Fruit fly (Drosophila melanogaster) whole organism, embryonic: ENCODE measurements around the gene CG31515.
A peak's percentile ranks its signal among the peaks of the same experiment; 100 is the strongest.

Experiments used
- Blimp-1 ChIP-seq: fragments of 200-800 bp; sonication (Bioruptor generic); optimal IDR thresholded peaks from 3 replicates; lab custom pipeline; 2018; ENCODE audit warnings: missing biosample characterization, missing genetic modification characterization, mild to moderate bottlenecking, moderate library complexity, missing genetic modification reagents
- CG10321 ChIP-seq: fragments of 200-800 bp; sonication (Bioruptor generic); IDR thresholded peaks from 2 replicates; pipeline ENCODE4 v1.3.6; 2022; ENCODE audit warnings: missing biosample characterization, missing genetic modification characterization
- CG10366 ChIP-seq: fragments of 200-800 bp; sonication (Bioruptor generic); IDR thresholded peaks from 2 replicates; pipeline ENCODE4 v1.3.6; 2022; ENCODE audit warnings: missing biosample characterization, missing genetic modification characterization
- CG11504 ChIP-seq: fragments of 200-800 bp; sonication (Bioruptor generic); optimal IDR thresholded peaks from 3 replicates; lab custom pipeline; 2019; ENCODE audit warnings: missing biosample characterization, mild to moderate bottlenecking, missing genetic modification characterization, moderate library complexity
- CG15514 ChIP-seq: fragments of 200-800 bp; sonication (Bioruptor generic); optimal IDR thresholded peaks from 3 replicates; lab custom pipeline; 2017; ENCODE audit warnings: missing biosample characterization, missing genetic modification characterization, mild to moderate bottlenecking, moderate library complexity, missing genetic modification reagents
- CG18476 ChIP-seq: fragments of 200-800 bp; sonication (Bioruptor generic); optimal IDR thresholded peaks from 2 replicates; lab custom pipeline; 2016; ENCODE audit warnings: missing biosample characterization, mild to moderate bottlenecking, missing genetic modification characterization
- CG18599 ChIP-seq: fragments of 200-800 bp; sonication (Bioruptor generic); optimal IDR thresholded peaks from 3 replicates; lab custom pipeline; 2017; ENCODE audit warnings: missing biosample characterization, missing genetic modification characterization, mild to moderate bottlenecking, moderate library complexity, missing genetic modification reagents
- CG2199 ChIP-seq: fragments of 200-800 bp; sonication (Bioruptor generic); IDR thresholded peaks from 3 replicates; pipeline ENCODE4 v1.3.6; 2022; ENCODE audit warnings: missing biosample characterization, missing genetic modification characterization
- CG32532 ChIP-seq: fragments of 200-800 bp; sonication (Bioruptor generic); IDR thresholded peaks from 2 replicates; pipeline ENCODE4 v1.3.6; 2022; ENCODE audit warnings: missing biosample characterization, missing genetic modification characterization
- CG33557 ChIP-seq: fragments of 200-800 bp; sonication (Bioruptor generic); optimal IDR thresholded peaks from 2 replicates; lab custom pipeline; 2019; ENCODE audit warnings: missing biosample characterization, mild to moderate bottlenecking, missing genetic modification characterization, moderate library complexity
- CG34376 ChIP-seq: fragments of 200-800 bp; sonication (Bioruptor generic); optimal IDR thresholded peaks from 2 replicates; lab custom pipeline; 2018; ENCODE audit warnings: missing biosample characterization, mild to moderate bottlenecking, missing genetic modification characterization
- CG4360 ChIP-seq: fragments of 200-800 bp; sonication (Bioruptor generic); IDR thresholded peaks from 2 replicates; pipeline ENCODE4 v1.3.6; 2022; ENCODE audit warnings: missing biosample characterization, missing genetic modification characterization
- CG4404 ChIP-seq: fragments of 200-800 bp; sonication (Bioruptor generic); IDR thresholded peaks from 2 replicates; pipeline ENCODE4 v1.3.6; 2022; ENCODE audit warnings: missing biosample characterization, missing genetic modification characterization
- CG4617 ChIP-seq: fragments of 200-800 bp; sonication (Bioruptor generic); optimal IDR thresholded peaks from 3 replicates; lab custom pipeline; 2016; ENCODE audit warnings: missing biosample characterization, missing genetic modification characterization, borderline replicate concordance
- CG4820 ChIP-seq: fragments of 200-800 bp; sonication (Bioruptor generic); optimal IDR thresholded peaks from 3 replicates; lab custom pipeline; 2016; ENCODE audit warnings: missing biosample characterization, missing genetic modification characterization
- CG6689 ChIP-seq: fragments of 200-800 bp; sonication (Bioruptor generic); IDR thresholded peaks from 2 replicates; pipeline ENCODE4 v1.3.6; 2022; ENCODE audit warnings: missing biosample characterization, missing genetic modification characterization
- CG7357 ChIP-seq: fragments of 200-800 bp; sonication (Bioruptor generic); IDR thresholded peaks from 3 replicates; pipeline ENCODE4 v1.3.6; 2022; ENCODE audit warnings: missing biosample characterization, missing genetic modification characterization
- CG8359 ChIP-seq: fragments of 200-800 bp; sonication (Bioruptor generic); optimal IDR thresholded peaks from 2 replicates; lab custom pipeline; 2017; ENCODE audit warnings: missing biosample characterization, mild to moderate bottlenecking, missing genetic modification characterization, borderline replicate concordance
- CG9609 ChIP-seq: fragments of 200-800 bp; sonication (Bioruptor generic); optimal IDR thresholded peaks from 3 replicates; lab custom pipeline; 2016; ENCODE audit warnings: missing biosample characterization, missing genetic modification characterization
- CG9797 ChIP-seq: fragments of 200-800 bp; sonication (Bioruptor generic); optimal IDR thresholded peaks from 3 replicates; lab custom pipeline; 2018; ENCODE audit warnings: missing biosample characterization, mild to moderate bottlenecking, missing genetic modification characterization
- Chrac-16 ChIP-seq: fragments of 200-800 bp; sonication (Bioruptor generic); optimal IDR thresholded peaks from 3 replicates; lab custom pipeline; 2016; ENCODE audit warnings: missing biosample characterization, missing genetic modification characterization
- D19A ChIP-seq: fragments of 200-800 bp; optimal IDR thresholded peaks from 3 replicates; lab custom pipeline; 2019; ENCODE audit warnings: missing biosample characterization, mild to moderate bottlenecking, missing genetic modification characterization, moderate library complexity
- Dip3 ChIP-seq: fragments of 200-800 bp; sonication (Bioruptor generic); optimal IDR thresholded peaks from 3 replicates; lab custom pipeline; 2016; ENCODE audit warnings: missing biosample characterization, missing genetic modification characterization
- Eip74EF ChIP-seq, 2 experiments: fragments of 200-800 bp in 1 of 2; fragments of >200 bp in 1 of 2; sonication (Bioruptor generic) in 1 of 2; optimal IDR thresholded peaks; 2 replicates each; lab custom pipeline; 2017 to 2019; ENCODE audit warnings: missing biosample characterization in 2 of 2, missing genetic modification characterization in 2 of 2, mild to moderate bottlenecking in 1 of 2, moderate library complexity in 1 of 2
- HLH3B ChIP-seq: fragments of 200-800 bp; sonication (Bioruptor generic); IDR thresholded peaks from 2 replicates; pipeline ENCODE4 v1.3.6; 2022; ENCODE audit warnings: missing biosample characterization, missing genetic modification characterization
- Hey ChIP-seq: fragments of 200-800 bp; sonication (Bioruptor generic); optimal IDR thresholded peaks from 3 replicates; lab custom pipeline; 2018; ENCODE audit warnings: missing biosample characterization, mild to moderate bottlenecking, missing genetic modification characterization
- Lpt ChIP-seq: fragments of >200 bp; optimal IDR thresholded peaks from 2 replicates; lab custom pipeline; 2018; ENCODE audit warnings: missing biosample characterization, missing genetic modification characterization
- Mrtf ChIP-seq: fragments of 200-800 bp; sonication (Bioruptor generic); IDR thresholded peaks from 3 replicates; pipeline ENCODE4 v1.3.6; 2022; ENCODE audit warnings: missing biosample characterization, missing genetic modification characterization
- Taf1 ChIP-seq: fragments of 200-800 bp; sonication (Bioruptor generic); IDR thresholded peaks from 2 replicates; pipeline ENCODE4 v1.3.6; 2022; ENCODE audit warnings: missing biosample characterization, missing genetic modification characterization
- Xbp1 ChIP-seq: fragments of 200-800 bp; sonication (Bioruptor generic); optimal IDR thresholded peaks from 3 replicates; lab custom pipeline; 2016; ENCODE audit warnings: missing biosample characterization, mild to moderate bottlenecking, missing genetic modification characterization
- al ChIP-seq: fragments of 200-800 bp; sonication (Bioruptor generic); IDR thresholded peaks from 2 replicates; pipeline ENCODE4 v1.3.6; 2022; ENCODE audit warnings: missing biosample characterization, missing genetic modification characterization
- caup ChIP-seq: fragments of 200-800 bp; sonication (Bioruptor generic); optimal IDR thresholded peaks from 3 replicates; lab custom pipeline; 2017; ENCODE audit warnings: missing biosample characterization, mild to moderate bottlenecking, missing genetic modification characterization, moderate library complexity; ENCODE audit not compliant: severe bottlenecking
- cg ChIP-seq: fragments of 200-800 bp; sonication (Bioruptor generic); optimal IDR thresholded peaks from 3 replicates; lab custom pipeline; 2019; ENCODE audit warnings: missing biosample characterization, mild to moderate bottlenecking, missing genetic modification characterization, moderate library complexity
- corto ChIP-seq: fragments of 200-800 bp; sonication (Bioruptor generic); optimal IDR thresholded peaks from 2 replicates; lab custom pipeline; 2016; ENCODE audit warnings: missing biosample characterization, mild to moderate bottlenecking, missing genetic modification characterization, moderate library complexity
- crc ChIP-seq: fragments of 200-800 bp; sonication (Bioruptor generic); optimal IDR thresholded peaks from 2 replicates; lab custom pipeline; 2016; ENCODE audit warnings: missing biosample characterization, missing genetic modification characterization
- da ChIP-seq: fragments of 200-800 bp; sonication (Bioruptor generic); optimal IDR thresholded peaks from 2 replicates; lab custom pipeline; 2016; ENCODE audit warnings: missing biosample characterization, missing genetic modification characterization
- dmrt11E ChIP-seq: fragments of 200-800 bp; sonication (Bioruptor generic); optimal IDR thresholded peaks from 3 replicates; lab custom pipeline; 2018; ENCODE audit warnings: missing biosample characterization, mild to moderate bottlenecking, missing genetic modification characterization, moderate library complexity
- fd96Cb ChIP-seq: fragments of 200-800 bp; sonication (Bioruptor generic); optimal IDR thresholded peaks from 2 replicates; lab custom pipeline; 2018; ENCODE audit warnings: missing biosample characterization, mild to moderate bottlenecking, missing genetic modification characterization, moderate library complexity
- gt ChIP-seq: fragments of 200-800 bp; sonication (Bioruptor generic); IDR thresholded peaks from 2 replicates; pipeline ENCODE4 v1.3.6; 2022; ENCODE audit warnings: missing biosample characterization, missing genetic modification characterization
- ken ChIP-seq: fragments of 200-800 bp; sonication (Bioruptor generic); IDR thresholded peaks from 3 replicates; pipeline ENCODE4 v1.3.6; 2022; ENCODE audit warnings: missing biosample characterization, missing genetic modification characterization
- mam ChIP-seq: fragments of 200-800 bp; sonication (Bioruptor generic); optimal IDR thresholded peaks from 3 replicates; lab custom pipeline; 2016; ENCODE audit warnings: missing biosample characterization, missing genetic modification characterization
- nerfin-2 ChIP-seq: fragments of 200-800 bp; sonication (Bioruptor generic); IDR thresholded peaks from 2 replicates; pipeline ENCODE4 v1.3.6; 2022; ENCODE audit warnings: missing biosample characterization, missing genetic modification characterization; ENCODE audit not compliant: partially characterized antibody
- pnt ChIP-seq: fragments of 200-800 bp; sonication (Bioruptor generic); optimal IDR thresholded peaks from 3 replicates; lab custom pipeline; 2016; ENCODE audit warnings: missing biosample characterization, missing genetic modification characterization
- shn ChIP-seq: fragments of 200-800 bp; sonication (Bioruptor generic); optimal IDR thresholded peaks from 3 replicates; lab custom pipeline; 2016; ENCODE audit warnings: missing biosample characterization, missing genetic modification characterization
- tio ChIP-seq: fragments of 200-800 bp; sonication (Bioruptor generic); optimal IDR thresholded peaks from 2 replicates; lab custom pipeline; 2017; ENCODE audit warnings: missing biosample characterization, missing genetic modification characterization, inconsistent platforms
- toy ChIP-seq: fragments of 200-800 bp; sonication (Bioruptor generic); IDR thresholded peaks from 2 replicates; pipeline ENCODE4 v1.3.6; 2022; ENCODE audit warnings: missing biosample characterization, missing genetic modification characterization
- tx ChIP-seq: fragments of 200-800 bp; sonication (Bioruptor generic); optimal IDR thresholded peaks from 2 replicates; lab custom pipeline; 2016; ENCODE audit warnings: missing biosample characterization, missing genetic modification characterization
- vnd ChIP-seq: fragments of 200-800 bp; sonication (Bioruptor generic); IDR thresholded peaks from 3 replicates; pipeline ENCODE4 v1.3.6; 2022; ENCODE audit warnings: missing biosample characterization, missing genetic modification characterization; ENCODE audit not compliant: partially characterized antibody
- zen ChIP-seq: fragments of 200-800 bp; sonication (Bioruptor generic); optimal IDR thresholded peaks from 3 replicates; lab custom pipeline; 2018; ENCODE audit warnings: missing biosample characterization, mild to moderate bottlenecking, missing genetic modification characterization, moderate library complexity

CG31515 gene

DNA sequence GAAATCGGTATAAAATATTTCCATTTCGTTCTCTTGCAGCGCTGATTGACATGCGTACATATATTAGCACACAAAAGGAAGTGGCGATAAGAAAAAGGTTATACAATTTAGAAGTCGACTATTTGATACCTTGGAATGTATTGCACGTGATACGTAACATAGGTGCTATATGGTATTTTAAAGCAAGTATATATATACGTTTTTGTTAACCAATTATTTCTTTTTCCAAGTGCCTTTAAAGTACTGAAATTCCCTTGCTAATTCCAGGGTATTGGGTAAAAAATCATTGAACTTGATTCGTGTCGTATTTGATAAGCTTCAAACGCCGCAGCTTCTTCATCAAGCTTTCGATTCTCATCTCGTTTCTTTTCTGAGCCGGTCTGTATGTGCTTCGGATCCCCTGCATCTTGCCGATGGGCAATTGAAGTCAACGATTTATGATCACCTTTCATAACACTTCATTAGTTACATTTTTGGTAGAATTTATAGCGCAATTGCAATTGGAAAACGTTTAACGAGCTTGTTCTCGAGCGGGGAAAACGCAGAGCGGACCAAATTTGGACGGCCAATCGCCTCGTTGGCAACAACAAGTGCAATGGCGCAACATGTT lies 25.1 kb downstream of the CG31515 start, which contains the start of gene CG4408 (continued):
- TF ChIP-seq pnt (GFP tag; lab: Kevin White, UChicago) (peak; percentile 33), HLH3B (0 out of 2 replicates have a peak, but pooled peaks have one; percentile 30), tio (GFP tag; lab: Kevin White, UChicago) (no peak), Dip3 (GFP tag; lab: Kevin White, UChicago) (peak; percentile 7), CG33557 (GFP tag; lab: Kevin White, UChicago) (no peak), Blimp-1 (GFP tag; lab: Kevin White, UChicago) (peak; percentile 46), Mrtf (GFP tag; lab: Robert Waterston, UW) (no peak), crc (no peak), dmrt11E (tag; lab: Kevin White, UChicago) (no peak), shn (GFP tag; lab: Kevin White, UChicago) (no peak), CG32532 (GFP tag; lab: Robert Waterston, UW) (peak; percentile 67; the same call in 1 of the 2 replicates), toy (GFP tag; lab: Robert Waterston, UW) (no peak), vnd (GFP tag; lab: Robert Waterston, UW) (no peak), Taf1 (GFP tag; lab: Robert Waterston, UW) (no peak; the same call in 1 of the 2 replicates), gt (GFP tag; lab: Robert Waterston, UW) (no peak), CG9797 (GFP tag; lab: Kevin White, UChicago) (no peak), CG15514 (peak; percentile 3), Xbp1 (GFP tag; lab: Kevin White, UChicago) (peak; percentile 10), caup (GFP tag; lab: Kevin White, UChicago) (peak; percentile 13), CG4820 (GFP tag; lab: Kevin White, UChicago) (no peak), CG18476 (GFP tag; lab: Kevin White, UChicago) (no peak), Hey (tag; lab: Kevin White, UChicago) (no peak), da (GFP tag; lab: Kevin White, UChicago) (no peak), D19A (peak; percentile 25), ken (no peak), tx (GFP tag; lab: Kevin White, UChicago) (no peak), CG7357 (GFP tag; lab: Robert Waterston, UW) (no peak; the same call in 2 of the 3 replicates), mam (GFP tag; lab: Kevin White, UChicago) (peak; percentile 53), fd96Cb (tag; lab: Kevin White, UChicago) (peak; percentile 48), CG18599 (GFP tag; lab: Kevin White, UChicago) (peak; percentile 69), CG4360 (GFP tag; lab: Robert Waterston, UW) (no peak), nerfin-2 (GFP tag; lab: Robert Waterston, UW) (no peak), CG4404 (GFP tag; lab: Robert Waterston, UW) (peak; percentile 21; the same call in 1 of the 2 replicates), CG9609 (no peak), Chrac-16 (no peak), CG8359 (GFP tag; lab: Kevin White, UChicago) (no peak), Lpt (GFP tag; lab: Kevin White, UChicago) (no peak), al (GFP tag; lab: Robert Waterston, UW) (peak; percentile 18; the same call in 1 of the 2 replicates), Eip74EF (GFP tag; optimal IDR thresholded peaks at IDR 0.05; lab: Kevin White, UChicago) (no peak), CG10321 (GFP tag; lab: Robert Waterston, UW) (no peak), CG4617 (GFP tag; lab: Kevin White, UChicago) (no peak), CG6689 (GFP tag; lab: Robert Waterston, UW) (no peak; the same call in 1 of the 2 replicates), cg (GFP tag; lab: Kevin White, UChicago) (no peak), zen (tag; lab: Kevin White, UChicago) (peak; percentile 12), CG34376 (GFP tag; lab: Kevin White, UChicago) (no peak), CG2199 (GFP tag; lab: Robert Waterston, UW) (no peak), CG11504 (tag; lab: Kevin White, UChicago) (peak; percentile 72), corto (GFP tag; lab: Kevin White, UChicago) (no peak), CG10366 (GFP tag; lab: Robert Waterston, UW) (peak; percentile 36; the same call in 1 of the 2 replicates)
